Fruit fly (Drosophila melanogaster): ENCODE data around the gene Rbsn-5.

Rbsn-5 gene

dm6 chr2L:8204996-8205567, 45.5 kb downstream of the Rbsn-5 start, which contains the start of gene SLC5A11 (continued):
- peak; percentile 38; the same call in 1 of the 2 replicates for TF ChIP-seq Bgb (GFP tag; IDR thresholded peaks at IDR 0.05; ENCODE audit: partially characterized antibody)
- peak; percentile 63; the same call in 1 of the 2 replicates for TF ChIP-seq MBD-R2 (GFP tag; IDR thresholded peaks at IDR 0.05)
- peak; percentile 99 for TF ChIP-seq CG4854 (GFP tag; optimal IDR thresholded peaks at IDR 0.05)
- peak; percentile 78 for TF ChIP-seq zfh2 (GFP tag; optimal IDR thresholded peaks at IDR 0.05)
- peak; percentile 100 for TF ChIP-seq slou (GFP tag; optimal IDR thresholded peaks at IDR 0.05)
- TF ChIP-seq CG16863 (GFP tag; optimal IDR thresholded peaks at IDR 0.05), result peak; percentile 65
- TF ChIP-seq CG2712 (tag; optimal IDR thresholded peaks at IDR 0.05), result peak; percentile 98
- no peak for TF ChIP-seq tna (GFP tag; IDR thresholded peaks at IDR 0.05; ENCODE audit: partially characterized antibody)
- TF ChIP-seq CG17829 (tag; optimal IDR thresholded peaks at IDR 0.05), result peak; percentile 97
- peak; percentile 99 for TF ChIP-seq jing (GFP tag; optimal IDR thresholded peaks at IDR 0.05)
- TF ChIP-seq CG18619 (GFP tag; optimal IDR thresholded peaks at IDR 0.05), result peak; percentile 92
- TF ChIP-seq CG9817 (tag; optimal IDR thresholded peaks at IDR 0.05), result peak; percentile 82
- peak; percentile 99 for TF ChIP-seq Dad (GFP tag; optimal IDR thresholded peaks at IDR 0.05)
- TF ChIP-seq Opbp (GFP tag; IDR thresholded peaks at IDR 0.05; ENCODE audit: partially characterized antibody), result no peak; the same call in 2 of the 3 replicates
- peak; percentile 97 for TF ChIP-seq Six4 (GFP tag; optimal IDR thresholded peaks at IDR 0.05)
- peak; percentile 99 for TF ChIP-seq Taf1 (GFP tag; IDR thresholded peaks at IDR 0.05)
- no peak for TF ChIP-seq stwl (tag; optimal IDR thresholded peaks at IDR 0.05)
- TF ChIP-seq CG8388 (GFP tag; optimal IDR thresholded peaks at IDR 0.05), result peak; percentile 94
- peak; percentile 79 for TF ChIP-seq CG10366 (GFP tag; IDR thresholded peaks at IDR 0.05)
- TF ChIP-seq ewg (GFP tag; optimal IDR thresholded peaks at IDR 0.05), result peak; percentile 83
- peak; percentile 95 for TF ChIP-seq ham (GFP tag; IDR thresholded peaks at IDR 0.05)
- TF ChIP-seq Camta (GFP tag; optimal IDR thresholded peaks at IDR 0.05), result peak; percentile 91
- peak; percentile 91 for TF ChIP-seq az2 (GFP tag; optimal IDR thresholded peaks at IDR 0.05)
- peak; percentile 98 for TF ChIP-seq CG12155 (GFP tag; optimal IDR thresholded peaks at IDR 0.05)
- peak; percentile 99 for TF ChIP-seq corto (GFP tag; optimal IDR thresholded peaks at IDR 0.05)
- TF ChIP-seq NFAT (GFP tag; IDR thresholded peaks at IDR 0.05), result peak; percentile 91
- TF ChIP-seq CG8765 (GFP tag; IDR thresholded peaks at IDR 0.05), result peak; percentile 85; the same call in 1 of the 2 replicates
- 0 out of 2 replicates have a peak, but pooled peaks have one; percentile 19 for TF ChIP-seq crol (GFP tag; IDR thresholded peaks at IDR 0.05)
- TF ChIP-seq CG18764 (GFP tag; optimal IDR thresholded peaks at IDR 0.05), result peak; percentile 88
- TF ChIP-seq Pdp1 (GFP tag; optimal IDR thresholded peaks at IDR 0.05), result peak; percentile 93 to 98
- TF ChIP-seq CG10267 (tag; optimal IDR thresholded peaks at IDR 0.05), result peak; percentile 97
- peak; percentile 97 for TF ChIP-seq esg (GFP tag; conservative IDR thresholded peaks at IDR 0.05)
- peak; percentile 99 for TF ChIP-seq Fer1 (GFP tag; optimal IDR thresholded peaks at IDR 0.05)
- peak; percentile 98 for TF ChIP-seq CG12391 (tag; optimal IDR thresholded peaks at IDR 0.05)
- peak; percentile 94 for TF ChIP-seq Mrtf (GFP tag; IDR thresholded peaks at IDR 0.05)
- TF ChIP-seq CG9609 (GFP tag; optimal IDR thresholded peaks at IDR 0.05), result peak; percentile 73
- TF ChIP-seq Trl (optimal IDR thresholded peaks at IDR 0.05), result peak; percentile 83 to 99
- peak; percentile 96 for TF ChIP-seq Trl (GFP tag; optimal IDR thresholded peaks at IDR 0.05)
- TF ChIP-seq CG11695 (GFP tag; IDR thresholded peaks at IDR 0.05), result peak; percentile 100
- peak; percentile 67 for TF ChIP-seq CG10431 (GFP tag; optimal IDR thresholded peaks at IDR 0.05)
- peak; percentile 70 for TF ChIP-seq schlank (tag; optimal IDR thresholded peaks at IDR 0.05)
- TF ChIP-seq Hr51 (GFP tag; optimal IDR thresholded peaks at IDR 0.05), result peak; percentile 98 to 100
- peak; percentile 99 for TF ChIP-seq Abd-B (GFP tag; optimal IDR thresholded peaks at IDR 0.05)
- TF ChIP-seq BtbVII (GFP tag; optimal IDR thresholded peaks at IDR 0.05), result peak; percentile 97
- TF ChIP-seq unpg (GFP tag; optimal IDR thresholded peaks at IDR 0.05), result peak; percentile 85
- TF ChIP-seq sens (GFP tag), result peak; percentile 84
- TF ChIP-seq lilli (GFP tag; optimal IDR thresholded peaks at IDR 0.05), result peak; percentile 99
- peak; percentile 98 for TF ChIP-seq Drgx (GFP tag; IDR thresholded peaks at IDR 0.05)
- TF ChIP-seq CG14050 (GFP tag; IDR thresholded peaks at IDR 0.05), result peak; percentile 85
- TF ChIP-seq tap (tag; optimal IDR thresholded peaks at IDR 0.05), result peak; percentile 95

Measured in whole organism, embryonic.